Worm (Caenorhabditis elegans) whole organism, early embryonic: ENCODE measurements around the gene nas-3.

Source experiments
- F13C5.2 ChIP-seq: sonication (generic microtip); optimal IDR thresholded peaks from 2 replicates; lab custom pipeline; 2017; ENCODE audit warnings: mild to moderate bottlenecking, missing genetic modification characterization, inconsistent platforms, missing compliant biosample characterization
- aly-1 ChIP-seq: sonication (generic microtip); optimal IDR thresholded peaks from 2 replicates; lab custom pipeline; 2016; ENCODE audit warnings: missing genetic modification characterization, missing compliant biosample characterization
- ama-1 ChIP-seq: fragments of 150-350 bp; optimal IDR thresholded peaks from 2 replicates; lab custom pipeline; 2014
- ceh-13 ChIP-seq: fragments of 200-800 bp; sonication (Bioruptor generic); optimal IDR thresholded peaks from 2 replicates; lab custom pipeline; 2018; ENCODE audit warnings: mild to moderate bottlenecking, missing genetic modification characterization, missing compliant biosample characterization
- ets-7 ChIP-seq: sonication (generic microtip); optimal IDR thresholded peaks from 2 replicates; lab custom pipeline; 2016; ENCODE audit warnings: missing genotype, missing genetic modification characterization, missing compliant biosample characterization
- flt-1 ChIP-seq: fragments of 200-800 bp; sonication (Bioruptor generic); IDR thresholded peaks from 2 replicates; pipeline ENCODE4 v1.3.6; 2022; ENCODE audit warnings: missing genetic modification characterization, missing compliant biosample characterization
- hmbx-1 ChIP-seq: sonication (generic microtip); optimal IDR thresholded peaks from 2 replicates; lab custom pipeline; 2016; ENCODE audit warnings: mild to moderate bottlenecking, missing genetic modification characterization, missing compliant biosample characterization
- pes-1 ChIP-seq: fragments of 200-800 bp; sonication (Bioruptor generic); IDR thresholded peaks from 2 replicates; pipeline ENCODE4 v1.3.6; 2022; ENCODE audit warnings: missing genetic modification reagents, missing genetic modification characterization, missing compliant biosample characterization
- scrt-1 ChIP-seq: fragments of 200-800 bp; sonication (Bioruptor generic); IDR thresholded peaks from 2 replicates; pipeline ENCODE4 v1.3.6; 2022; ENCODE audit warnings: missing genetic modification characterization, missing compliant biosample characterization
- sea-1 ChIP-seq: fragments of 200-800 bp; sonication (Bioruptor generic); conservative IDR thresholded peaks from 2 replicates; pipeline ENCODE4 v1.3.6; 2022; ENCODE audit warnings: missing genetic modification characterization, missing compliant biosample characterization
- tbx-11 ChIP-seq: fragments of 200-800 bp; sonication (Bioruptor generic); IDR thresholded peaks from 2 replicates; pipeline ENCODE4 v1.3.6; 2022; ENCODE audit warnings: missing genetic modification characterization, missing compliant biosample characterization
- tbx-37 ChIP-seq: fragments of 200-800 bp; sonication (Bioruptor generic); conservative IDR thresholded peaks from 2 replicates; pipeline ENCODE4 v1.3.6; 2022; ENCODE audit warnings: missing genetic modification reagents, missing genetic modification characterization, missing compliant biosample characterization
- tra-4 ChIP-seq: sonication (generic microtip); optimal IDR thresholded peaks from 2 replicates; lab custom pipeline; 2017; ENCODE audit warnings: missing genetic modification characterization, missing compliant biosample characterization

ce11 chrV:9526470-9526869, 48.5 kb downstream of the nas-3 start, which contains the start of gene C50F4.1:
- TF ChIP-seq sea-1 (GFP tag; lab: Robert Waterston, UW) (no peak), ama-1 (no peak), ceh-13 (GFP tag; lab: Kevin White, UChicago) (no peak), scrt-1 (GFP tag; lab: Robert Waterston, UW) (no peak), pes-1 (no peak), flt-1 (GFP tag; lab: Robert Waterston, UW) (no peak), F13C5.2 (tag; lab: Kevin White, UChicago) (no peak), ets-7 (tag; lab: Kevin White, UChicago) (no peak), hmbx-1 (tag; lab: Kevin White, UChicago) (no peak), aly-1 (tag; lab: Kevin White, UChicago) (no peak), tra-4 (no peak), tbx-37 (GFP tag; lab: Robert Waterston, UW) (no peak), tbx-11 (GFP tag; lab: Robert Waterston, UW) (no peak)
